Fruit fly (Drosophila melanogaster): ENCODE data around the gene Ndc80.

The Ndc80 gene

DNA sequence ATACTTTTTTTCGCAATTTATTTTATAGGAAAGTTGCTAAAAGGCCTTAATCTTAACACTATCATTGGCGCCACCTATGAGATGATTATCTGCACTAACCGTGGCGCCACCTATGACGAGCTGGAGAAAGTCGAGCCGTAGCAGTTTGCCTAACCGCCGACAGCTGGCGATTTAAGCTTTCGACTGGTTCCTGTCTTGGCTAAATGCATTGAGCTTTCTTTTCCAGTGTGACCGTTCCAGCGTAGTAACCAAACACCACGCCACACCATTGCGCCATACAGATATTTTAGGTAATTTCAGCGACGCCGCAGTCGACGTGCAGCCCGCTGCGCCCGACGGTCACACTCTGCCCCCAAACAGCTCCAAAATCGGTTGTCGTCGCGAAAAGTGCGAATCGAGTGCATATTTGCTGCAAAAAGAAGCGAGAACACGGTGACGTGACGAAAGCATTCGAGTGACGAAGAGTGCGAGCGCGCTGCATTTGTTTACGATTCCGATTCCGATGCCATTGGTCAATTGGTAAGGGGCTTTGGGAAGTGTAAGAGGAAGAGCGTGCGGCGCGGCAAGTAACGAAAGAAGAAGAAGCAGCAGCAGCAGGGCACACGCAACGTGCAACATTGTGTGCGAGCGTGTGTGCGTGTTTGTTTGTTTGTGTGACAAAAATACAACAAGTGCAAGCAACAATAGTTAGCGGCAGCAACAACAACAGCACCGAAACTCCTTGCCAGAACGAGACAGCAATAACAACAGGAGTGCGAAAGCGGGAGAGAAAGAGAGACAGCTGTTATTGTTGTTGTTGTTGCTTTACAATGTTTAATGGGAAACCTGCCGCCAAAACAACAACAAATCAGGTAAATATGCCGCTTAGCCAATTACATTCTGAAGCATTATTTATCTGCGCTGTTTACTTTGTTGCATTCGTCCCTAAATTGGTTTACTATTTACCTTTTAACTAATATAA is 48.1 kb downstream of the Ndc80 start, which contains the start of the genes CG46311 and Tpst (continued):
- peak; percentile 96 for TF ChIP-seq Ets65A (GFP tag)
- peak; percentile 72 for TF ChIP-seq NC2β (GFP tag; optimal IDR thresholded peaks at IDR 0.05)
- peak; percentile 62 for TF ChIP-seq lilli (GFP tag; optimal IDR thresholded peaks at IDR 0.05)
- TF ChIP-seq pita (GFP tag; optimal IDR thresholded peaks at IDR 0.05) = peak; percentile 88
- no peak for TF ChIP-seq CG43689 (GFP tag; IDR thresholded peaks at IDR 0.05)
- peak; percentile 21 for TF ChIP-seq tio (GFP tag; optimal IDR thresholded peaks at IDR 0.05)
- peak; percentile 1 for TF ChIP-seq CG9876 (GFP tag; optimal IDR thresholded peaks at IDR 0.05)
- TF ChIP-seq CG31365 (tag; optimal IDR thresholded peaks at IDR 0.05) = no peak
- TF ChIP-seq lmd (GFP tag; IDR thresholded peaks at IDR 0.05) = peak; percentile 73
- TF ChIP-seq ash1 (GFP tag; optimal IDR thresholded peaks at IDR 0.05) = no peak
- TF ChIP-seq tx (GFP tag; optimal IDR thresholded peaks at IDR 0.05) = no peak
- TF ChIP-seq corto (GFP tag; optimal IDR thresholded peaks at IDR 0.05) = no peak
- no peak for TF ChIP-seq CrebB (tag; optimal IDR thresholded peaks at IDR 0.05)
- peak; percentile 83 for TF ChIP-seq CG14965 (GFP tag; optimal IDR thresholded peaks at IDR 0.05; ENCODE audit: borderline replicate concordance)
- TF ChIP-seq Atf-2 (GFP tag; optimal IDR thresholded peaks at IDR 0.05) = peak; percentile 31
- TF ChIP-seq bbx (GFP tag; IDR thresholded peaks at IDR 0.05; ENCODE audit: partially characterized antibody) = peak; percentile 33; the same call in 1 of the 2 replicates
- TF ChIP-seq CG17186 (GFP tag; optimal IDR thresholded peaks at IDR 0.05) = peak; percentile 86
- TF ChIP-seq CG10366 (GFP tag; IDR thresholded peaks at IDR 0.05) = peak; percentile 56
- peak; percentile 70 for TF ChIP-seq CG3838 (GFP tag; optimal IDR thresholded peaks at IDR 0.05)
- no peak for TF ChIP-seq CG13894 (tag; optimal IDR thresholded peaks at IDR 0.05)
- no peak for TF ChIP-seq prd (optimal IDR thresholded peaks at IDR 0.05)
- peak; percentile 68; the same call in 2 of the 3 replicates for TF ChIP-seq prd (GFP tag; IDR thresholded peaks at IDR 0.05)
- TF ChIP-seq Dll (GFP tag; IDR thresholded peaks at IDR 0.05; ENCODE audit: partially characterized antibody) = 0 out of 4 replicates have a peak, but pooled peaks have one; percentile 41
- TF ChIP-seq CG16779 (GFP tag; IDR thresholded peaks at IDR 0.05) = no peak
- peak; percentile 28 for TF ChIP-seq CG30431 (GFP tag; optimal IDR thresholded peaks at IDR 0.05)
- TF ChIP-seq Mad (GFP tag; optimal IDR thresholded peaks at IDR 0.05) = peak; percentile 35
- no peak for TF ChIP-seq ro (GFP tag; IDR thresholded peaks at IDR 0.05)
- TF ChIP-seq CG11085 (GFP tag; IDR thresholded peaks at IDR 0.05) = 0 out of 2 replicates have a peak, but pooled peaks have one; percentile 45
- peak; percentile 57; the same call in 2 of the 3 replicates for TF ChIP-seq CG11560 (tag; IDR thresholded peaks at IDR 0.05)
- TF ChIP-seq fu2 (GFP tag; optimal IDR thresholded peaks at IDR 0.05) = peak; percentile 11
- TF ChIP-seq CG3407 (GFP tag; optimal IDR thresholded peaks at IDR 0.05) = no peak
- TF ChIP-seq Spps (tag; optimal IDR thresholded peaks at IDR 0.05) = no peak
- peak; percentile 73 for TF ChIP-seq ase (GFP tag; IDR thresholded peaks at IDR 0.05)
- peak; percentile 13 for TF ChIP-seq fd96Cb (tag; optimal IDR thresholded peaks at IDR 0.05)
- peak; percentile 17; the same call in 1 of the 2 replicates for TF ChIP-seq H2.0 (GFP tag; IDR thresholded peaks at IDR 0.05)
- no peak for TF ChIP-seq rib (GFP tag; IDR thresholded peaks at IDR 0.05)
- TF ChIP-seq Camta (GFP tag; optimal IDR thresholded peaks at IDR 0.05) = peak; percentile 30
- no peak for TF ChIP-seq CG12104 (GFP tag; optimal IDR thresholded peaks at IDR 0.05)
- peak; percentile 60 for TF ChIP-seq Mes4 (GFP tag; optimal IDR thresholded peaks at IDR 0.05)
- peak; percentile 66 for TF ChIP-seq pnt (GFP tag; optimal IDR thresholded peaks at IDR 0.05)
- TF ChIP-seq insv (GFP tag; optimal IDR thresholded peaks at IDR 0.05) = peak in 1 of 2 experiments; percentile 20
- TF ChIP-seq CG14441 (GFP tag; IDR thresholded peaks at IDR 0.05) = peak; percentile 60
- TF ChIP-seq CG10543 (GFP tag; optimal IDR thresholded peaks at IDR 0.05) = peak; percentile 10
- TF ChIP-seq CG4360 (GFP tag; IDR thresholded peaks at IDR 0.05) = peak; percentile 95
- TF ChIP-seq CG8281 (tag; optimal IDR thresholded peaks at IDR 0.05) = no peak
- peak; percentile 100 for TF ChIP-seq CG10979 (tag; optimal IDR thresholded peaks at IDR 0.05)
- no peak for TF ChIP-seq Tbp (GFP tag; optimal IDR thresholded peaks at IDR 0.05)
- peak; percentile 58 for TF ChIP-seq CG1024 (GFP tag; IDR thresholded peaks at IDR 0.05)
- peak; percentile 20 for TF ChIP-seq CG7556 (GFP tag; optimal IDR thresholded peaks at IDR 0.05)
